Worm (Caenorhabditis elegans) whole organism, L4 larva: ENCODE measurements around the gene srv-32.

Source experiments
- F44E2.7 ChIP-seq: fragments of 200-800 bp; sonication (Bioruptor generic); IDR thresholded peaks from 2 replicates; pipeline ENCODE4 v2.1.2; 2022; ENCODE audit warnings: missing genetic modification characterization, missing compliant biosample characterization
- mdl-1 ChIP-seq, 2 experiments: fragments of 150-350 bp in 1 of 2; sonication (generic microtip) in 1 of 2; optimal IDR thresholded peaks; 2 replicates each; lab custom pipeline; 2014 to 2017; ENCODE audit warnings: missing biosample characterization in 2 of 2, missing genetic modification characterization in 2 of 2
- pha-4 ChIP-seq, 2 experiments: fragments of 150-350 bp in 1 of 2; fragments of 200-800 bp in 1 of 2; sonication (Bioruptor generic) in 1 of 2; IDR thresholded peaks in 1 of 2; optimal IDR thresholded peaks in 1 of 2; 2 replicates each; pipeline versions ENCODE4 v1.3.6 to Lab custom; 2014 to 2022; ENCODE audit warnings: missing genetic modification characterization in 2 of 2, missing genetic modification reagents in 2 of 2, missing biosample characterization in 1 of 2, missing compliant biosample characterization in 1 of 2
- unc-62 ChIP-seq, 3 experiments: fragments of 150-350 bp in 1 of 3; sonication (generic microtip); optimal IDR thresholded peaks in 2 of 3; peaks in 1 of 3; 1 replicate in 1 of 3; 2 replicates in 2 of 3; lab custom pipeline; 2014 to 2017; ENCODE audit warnings: missing biosample characterization in 3 of 3, missing genetic modification characterization in 3 of 3, missing genetic modification reagents in 3 of 3, missing genotype in 1 of 3

- no peak for TF ChIP-seq unc-62 (GFP tag; optimal IDR thresholded peaks at IDR 0.05 in 1 of 2; lab: Kevin White, UChicago)
- TF ChIP-seq unc-62 (tag; optimal IDR thresholded peaks at IDR 0.05; lab: Kevin White, UChicago): no peak
- TF ChIP-seq pha-4 (GFP tag; IDR thresholded peaks at IDR 0.05; lab: Robert Waterston, UW): no peak
- no peak for TF ChIP-seq pha-4 (tag; optimal IDR thresholded peaks at IDR 0.05; lab: Kevin White, UChicago)
- no peak for TF ChIP-seq mdl-1 (tag; optimal IDR thresholded peaks at IDR 0.05; lab: Kevin White, UChicago)
- TF ChIP-seq F44E2.7: no peak
These were observed 45.4 kb upstream of the srv-32 start for ce11 chrIV:6327363-6328015.
